Fruit fly (Drosophila melanogaster) whole organism, pupa: ENCODE measurements around the gene sim.

ENCODE experiments used
- CG15710 ChIP-seq: fragments of 200-800 bp; sonication (Bioruptor generic); optimal IDR thresholded peaks from 2 replicates; lab custom pipeline; 2018; ENCODE audit warnings: missing biosample characterization, mild to moderate bottlenecking, missing genetic modification characterization, moderate library complexity
- CG8159 ChIP-seq: fragments of 200-800 bp; sonication (Bioruptor generic); optimal IDR thresholded peaks from 3 replicates; lab custom pipeline; 2018; ENCODE audit warnings: missing biosample characterization, mild to moderate bottlenecking, missing genetic modification characterization, moderate library complexity
- CG9948 ChIP-seq: fragments of 200-800 bp; sonication (Bioruptor generic); optimal IDR thresholded peaks from 2 replicates; lab custom pipeline; 2018; ENCODE audit warnings: missing biosample characterization, mild to moderate bottlenecking, missing genetic modification characterization, moderate library complexity
- EcR ChIP-seq: fragments of 200-800 bp; sonication (Bioruptor generic); optimal IDR thresholded peaks from 3 replicates; lab custom pipeline; 2019; ENCODE audit warnings: missing biosample characterization, missing genetic modification characterization, mild to moderate bottlenecking, moderate library complexity, missing genetic modification reagents
- Pif1A ChIP-seq: fragments of 200-800 bp; sonication (Bioruptor generic); optimal IDR thresholded peaks from 3 replicates; lab custom pipeline; 2016; ENCODE audit warnings: missing biosample characterization, missing genetic modification characterization
- Snoo ChIP-seq: fragments of 200-800 bp; sonication (Bioruptor generic); optimal IDR thresholded peaks from 3 replicates; lab custom pipeline; 2017; ENCODE audit warnings: missing biosample characterization, mild to moderate bottlenecking, missing genetic modification characterization, inconsistent platforms
- rn ChIP-seq: fragments of 200-800 bp; sonication (Bioruptor generic); IDR thresholded peaks from 2 replicates; pipeline ENCODE4 v1.3.6; 2022; ENCODE audit warnings: missing biosample characterization, missing genetic modification characterization

- no peak for TF ChIP-seq CG15710 (tag; lab: Kevin White, UChicago)
- no peak for TF ChIP-seq Snoo (tag; lab: Kevin White, UChicago)
- no peak for TF ChIP-seq EcR
- no peak for TF ChIP-seq CG9948 (tag; lab: Kevin White, UChicago)
- no peak for TF ChIP-seq Pif1A
- TF ChIP-seq rn (GFP tag; lab: Robert Waterston, UW), result no peak
- TF ChIP-seq CG8159 (tag; lab: Kevin White, UChicago), result no peak
Observed at dm6 chr3R:13044459-13044858, 13.1 kb upstream of the sim start, which contains the start of gene Hsc70-2.
